Worm (Caenorhabditis elegans): ENCODE measurements around the gene Y55H10A.2.

Gene Y55H10A.2

DNA sequence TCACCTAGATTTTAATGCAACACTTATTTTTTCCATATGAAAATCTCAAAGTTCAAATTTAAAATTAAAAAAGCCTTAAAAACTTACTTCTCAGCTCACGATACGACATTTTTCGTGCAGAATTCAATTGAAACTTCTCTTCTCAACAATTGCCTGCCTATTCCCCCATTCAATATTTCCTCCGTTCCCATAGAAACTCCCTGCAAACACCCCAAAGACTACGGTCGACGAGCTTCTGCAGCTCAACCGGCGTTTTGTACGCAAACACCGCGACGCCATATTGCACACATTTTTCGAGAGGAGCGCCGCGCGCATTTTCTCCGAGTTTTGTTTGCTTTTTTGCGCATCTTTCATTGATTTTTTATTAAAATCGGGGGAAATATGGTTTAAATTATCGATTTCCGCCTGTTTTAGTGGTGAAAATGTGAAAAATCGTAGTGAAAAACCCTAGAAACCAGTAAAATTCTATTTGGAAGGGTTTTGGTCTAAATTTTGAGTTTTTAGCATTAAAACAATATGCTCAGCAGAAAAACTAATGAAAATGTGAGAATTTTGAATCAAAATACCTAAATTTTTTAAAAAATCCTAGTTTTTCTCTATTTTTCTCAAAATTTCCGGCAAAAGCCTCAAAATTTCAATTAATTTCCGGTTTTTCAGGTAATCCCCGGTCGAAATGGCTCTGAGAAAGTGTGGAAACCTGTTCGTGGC is 35.8 kb downstream of the Y55H10A.2 start, which contains the start of the genes dyf-3 and pdhb-1:
Gene dyf-3, minus strand, starts transcription at position 217 of the 708 bp plus-strand sequence.
Gene pdhb-1, plus strand, starts transcription at position 658 of the 708 bp plus-strand sequence.
- TF ChIP-seq him-1 (tag; optimal IDR thresholded peaks at IDR 0.05), result no peak
- TF ChIP-seq dao-5 (tag; optimal IDR thresholded peaks at IDR 0.05), result no peak
- TF ChIP-seq W03F9.2 (tag; optimal IDR thresholded peaks at IDR 0.05), result no peak

DNA sequence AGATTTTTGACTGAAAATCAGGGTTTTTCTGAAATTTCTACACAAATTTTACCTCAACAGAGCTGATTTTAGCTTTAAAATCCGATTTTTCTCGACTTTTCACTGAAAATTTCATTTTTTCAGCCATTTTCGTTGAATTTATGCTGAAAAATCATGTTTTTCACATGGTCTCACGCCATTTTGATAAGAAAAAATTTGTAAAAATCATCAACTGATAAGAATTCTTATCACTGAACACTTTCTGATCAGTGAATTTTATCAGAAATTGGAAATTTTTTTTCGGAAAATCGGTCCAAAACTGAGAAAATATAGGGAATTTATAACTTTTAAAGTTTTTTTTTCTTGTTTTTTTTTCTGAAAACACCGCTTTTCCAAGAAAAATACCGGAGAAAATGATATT is 37.6 kb downstream of the Y55H10A.2 start:
- TF ChIP-seq W03F9.2 (tag; optimal IDR thresholded peaks at IDR 0.05), result no peak
- TF ChIP-seq him-1 (tag; optimal IDR thresholded peaks at IDR 0.05), result no peak
- no peak for TF ChIP-seq dao-5 (tag; optimal IDR thresholded peaks at IDR 0.05)

DNA sequence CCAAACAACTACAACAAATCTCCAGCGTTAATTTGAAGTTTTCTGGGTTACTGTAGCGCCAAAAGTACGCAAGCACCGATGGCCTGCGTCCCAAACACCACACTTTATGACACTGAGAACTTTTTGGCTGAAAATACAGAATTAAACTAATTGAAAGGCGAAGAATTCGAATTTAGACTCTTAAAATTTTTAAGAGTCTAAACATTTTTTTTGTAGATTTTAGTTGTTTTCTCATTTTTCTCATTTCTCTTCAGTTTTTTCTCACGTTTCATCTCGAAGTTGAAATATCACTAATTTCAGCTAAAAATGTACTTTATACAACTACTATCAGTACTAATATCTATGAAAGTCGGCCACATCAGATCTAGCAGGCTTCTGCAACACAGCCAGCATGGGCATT is 52.1 kb downstream of the Y55H10A.2 start, which contains the start of gene lgc-9:
Gene lgc-9, plus strand, starts transcription at position 301 of the 400 bp plus-strand sequence.
- TF ChIP-seq W03F9.2 (tag; optimal IDR thresholded peaks at IDR 0.05), result no peak
- no peak for TF ChIP-seq him-1 (tag; optimal IDR thresholded peaks at IDR 0.05)
- TF ChIP-seq dao-5 (tag; optimal IDR thresholded peaks at IDR 0.05), result no peak
